Worm (Caenorhabditis elegans) whole organism, L1 larva: ENCODE measurements around the gene ceh-19.
A peak's percentile ranks its signal among the peaks of the same experiment; 100 is the strongest.

ENCODE experiments used
- C16A3.4 ChIP-seq: fragments of 150-350 bp; optimal IDR thresholded peaks from 2 replicates; lab custom pipeline; 2014; ENCODE audit warnings: missing biosample characterization, missing genetic modification characterization
- F16B12.6 ChIP-seq: fragments of 150-350 bp; optimal IDR thresholded peaks from 2 replicates; lab custom pipeline; 2014; ENCODE audit warnings: missing biosample characterization, missing genetic modification characterization
- Y116A8C.19 ChIP-seq: sonication (generic microtip); optimal IDR thresholded peaks from 2 replicates; lab custom pipeline; 2016; ENCODE audit warnings: missing compliant biosample characterization, missing genetic modification characterization, borderline replicate concordance
- aly-2 ChIP-seq: fragments of 150-350 bp; optimal IDR thresholded peaks from 2 replicates; lab custom pipeline; 2014; ENCODE audit warnings: missing biosample characterization, missing genetic modification characterization
- blmp-1 ChIP-seq: fragments of 150-350 bp; optimal IDR thresholded peaks from 2 replicates; lab custom pipeline; 2014; ENCODE audit warnings: missing biosample characterization, missing genetic modification characterization
- ceh-82 ChIP-seq, 3 experiments: fragments of 150-350 bp in 1 of 3; sonication (generic microtip) in 2 of 3; optimal IDR thresholded peaks; 2 replicates each; lab custom pipeline; 2014 to 2017; ENCODE audit warnings: missing biosample characterization in 3 of 3, missing genetic modification characterization in 3 of 3
- ceh-88 ChIP-seq: fragments of 200-800 bp; sonication (Bioruptor generic); IDR thresholded peaks from 2 replicates; pipeline ENCODE4 v1.3.6; 2022; ENCODE audit warnings: missing genetic modification characterization, missing compliant biosample characterization
- ces-1 ChIP-seq: fragments of 150-350 bp; optimal IDR thresholded peaks from 2 replicates; lab custom pipeline; 2014; ENCODE audit warnings: missing biosample characterization, missing genetic modification reagents, missing genetic modification characterization
- dpl-1 ChIP-seq, 3 experiments: fragments of 150-350 bp in 2 of 3; sonication (generic microtip) in 1 of 3; optimal IDR thresholded peaks; 2 replicates each; lab custom pipeline; 2014 to 2017; ENCODE audit warnings: missing biosample characterization in 3 of 3, missing genetic modification characterization in 3 of 3, missing genetic modification reagents in 3 of 3
- dsc-1 ChIP-seq: sonication (generic microtip); optimal IDR thresholded peaks from 2 replicates; lab custom pipeline; 2016; ENCODE audit warnings: mild to moderate bottlenecking, missing genetic modification characterization, missing compliant biosample characterization
- efl-1 ChIP-seq, 4 experiments: fragments of 150-350 bp; optimal IDR thresholded peaks in 3 of 4; peaks in 1 of 4; 1 replicate in 1 of 4; 2 replicates in 3 of 4; lab custom pipeline; 2014; ENCODE audit warnings: missing biosample characterization in 2 of 4, missing genetic modification characterization in 2 of 4, missing genetic modification reagents in 2 of 4
- egl-13 ChIP-seq: sonication (generic microtip); optimal IDR thresholded peaks from 2 replicates; lab custom pipeline; 2016; ENCODE audit warnings: missing genotype, missing genetic modification reagents, missing genetic modification characterization, missing compliant biosample characterization
- egl-27 ChIP-seq, 2 experiments: fragments of 150-350 bp in 1 of 2; sonication (generic microtip); optimal IDR thresholded peaks; 3 replicates each; lab custom pipeline; 2017 to 2018; ENCODE audit warnings: missing biosample characterization in 2 of 2, missing genetic modification characterization in 2 of 2, missing genetic modification reagents in 2 of 2
- elt-3 ChIP-seq, 6 experiments: fragments of 150-350 bp in 1 of 6; sonication (generic microtip); optimal IDR thresholded peaks; 2 replicates each; lab custom pipeline; 2017 to 2018; ENCODE audit warnings: missing biosample characterization in 6 of 6, missing genetic modification characterization in 6 of 6, inconsistent platforms in 1 of 6
- hlh-17 ChIP-seq: fragments of 200-800 bp; sonication (Bioruptor generic); optimal IDR thresholded peaks from 2 replicates; lab custom pipeline; 2018; ENCODE audit warnings: missing genetic modification characterization, mild to moderate bottlenecking, missing compliant biosample characterization, moderate library complexity, borderline replicate concordance
- jun-1 ChIP-seq: fragments of 150-350 bp; optimal IDR thresholded peaks from 2 replicates; lab custom pipeline; 2014; ENCODE audit warnings: missing biosample characterization, missing genetic modification reagents, missing genetic modification characterization
- lin-14 ChIP-seq: fragments of 200-800 bp; sonication (Bioruptor generic); optimal IDR thresholded peaks from 2 replicates; lab custom pipeline; 2018; ENCODE audit warnings: mild to moderate bottlenecking, missing genetic modification characterization, moderate library complexity, missing compliant biosample characterization
- lin-35 ChIP-seq, 2 experiments: fragments of 150-350 bp; optimal IDR thresholded peaks; 2 replicates each; lab custom pipeline; 2014; ENCODE audit warnings: missing biosample characterization in 2 of 2, missing genetic modification characterization in 2 of 2, missing genetic modification reagents in 2 of 2
- lsy-2 ChIP-seq, 2 experiments: fragments of 150-350 bp; optimal IDR thresholded peaks; 2 replicates each; lab custom pipeline; 2014; ENCODE audit warnings: missing biosample characterization in 2 of 2, missing genetic modification characterization in 2 of 2
- mab-9 ChIP-seq: fragments of 200-800 bp; sonication (Bioruptor generic); IDR thresholded peaks from 2 replicates; pipeline ENCODE4 v1.3.6; 2022; ENCODE audit warnings: missing genetic modification reagents, missing genetic modification characterization, missing compliant biosample characterization
- mdl-1 ChIP-seq, 2 experiments: fragments of 150-350 bp; optimal IDR thresholded peaks; 2 replicates each; lab custom pipeline; 2014 to 2017; ENCODE audit warnings: missing biosample characterization in 2 of 2, missing genetic modification characterization in 2 of 2, inconsistent platforms in 1 of 2
- mep-1 ChIP-seq: fragments of 150-350 bp; optimal IDR thresholded peaks from 2 replicates; lab custom pipeline; 2014; ENCODE audit warnings: missing biosample characterization, missing genetic modification characterization
- nhr-237 ChIP-seq: fragments of 150-350 bp; optimal IDR thresholded peaks from 2 replicates; lab custom pipeline; 2014; ENCODE audit warnings: missing biosample characterization, missing genetic modification characterization
- nhr-28 ChIP-seq: fragments of 150-350 bp; optimal IDR thresholded peaks from 2 replicates; lab custom pipeline; 2014; ENCODE audit warnings: missing biosample characterization, missing genetic modification characterization
- nhr-47 ChIP-seq: sonication (generic microtip); optimal IDR thresholded peaks from 2 replicates; lab custom pipeline; 2016; ENCODE audit warnings: mild to moderate bottlenecking, missing genetic modification characterization, moderate library complexity, missing compliant biosample characterization
- nhr-71 ChIP-seq: sonication (generic microtip); optimal IDR thresholded peaks from 2 replicates; lab custom pipeline; 2016; ENCODE audit warnings: mild to moderate bottlenecking, missing genetic modification characterization, moderate library complexity, missing compliant biosample characterization
- nhr-77 ChIP-seq: fragments of 150-350 bp; optimal IDR thresholded peaks from 2 replicates; lab custom pipeline; 2014; ENCODE audit warnings: missing biosample characterization, missing genetic modification characterization
- nhr-84 ChIP-seq: sonication (generic microtip); optimal IDR thresholded peaks from 2 replicates; lab custom pipeline; 2017; ENCODE audit warnings: missing biosample characterization, missing genetic modification characterization
- nhr-85 ChIP-seq: sonication (generic microtip); peaks from one replicate; lab custom pipeline; 2016; ENCODE audit warnings: missing genetic modification characterization, inconsistent platforms, missing compliant biosample characterization
- pqm-1 ChIP-seq: sonication (generic microtip); optimal IDR thresholded peaks from 3 replicates; lab custom pipeline; 2017; ENCODE audit warnings: missing biosample characterization, missing genetic modification characterization
- snu-23 ChIP-seq: sonication (generic microtip); optimal IDR thresholded peaks from 2 replicates; lab custom pipeline; 2016; ENCODE audit warnings: missing genetic modification characterization, missing compliant biosample characterization
- unc-30 ChIP-seq: sonication (generic microtip); optimal IDR thresholded peaks from 2 replicates; lab custom pipeline; 2017; ENCODE audit warnings: missing biosample characterization, missing genetic modification characterization
- unc-62 ChIP-seq: fragments of 150-350 bp; optimal IDR thresholded peaks from 2 replicates; lab custom pipeline; 2014; ENCODE audit warnings: missing biosample characterization, missing genetic modification reagents, missing genetic modification characterization
- unc-86 ChIP-seq: sonication (generic microtip); optimal IDR thresholded peaks from 2 replicates; lab custom pipeline; 2016; ENCODE audit warnings: missing genetic modification characterization, missing compliant biosample characterization
- xbp-1 ChIP-seq: sonication (generic microtip); optimal IDR thresholded peaks from 2 replicates; lab custom pipeline; 2016; ENCODE audit warnings: missing genetic modification characterization, missing compliant biosample characterization
- ztf-4 ChIP-seq: fragments of 150-350 bp; optimal IDR thresholded peaks from 2 replicates; lab custom pipeline; 2014; ENCODE audit warnings: missing biosample characterization, missing genetic modification characterization

The ceh-19 gene

ce11 chrIV:7983021-7983420 is 27.3 kb upstream of the ceh-19 start:
- TF ChIP-seq lin-14 (GFP tag; lab: Kevin White, UChicago) = peak; percentile 17
- peak; percentile 78 for TF ChIP-seq nhr-85
- TF ChIP-seq nhr-237 = no peak

ce11 chrIV:7982024-7982576 is 26.4 kb upstream of the ceh-19 start, which contains the start of gene arf-5:
Gene arf-5 (plus strand): TSS chrIV:7982526.
- peak in 1 of 3 experiments; percentile 25 for TF ChIP-seq ceh-82 (tag; optimal IDR thresholded peaks at IDR 0.05; lab: Kevin White, UChicago)
- no peak for TF ChIP-seq Y116A8C.19
- peak; percentile 20 for TF ChIP-seq nhr-71
- no peak for TF ChIP-seq F16B12.6 (tag; lab: Kevin White, UChicago)
- no peak for TF ChIP-seq C16A3.4 (tag; lab: Kevin White, UChicago)
- peak; percentile 27 for TF ChIP-seq snu-23 (GFP tag; lab: Kevin White, UChicago)
- peak in 2 of 3 experiments; percentile 11 to 42 for TF ChIP-seq dpl-1 (GFP tag; optimal IDR thresholded peaks at IDR 0.05; lab: Kevin White, UChicago)
- TF ChIP-seq xbp-1 (tag; lab: Kevin White, UChicago) = peak; percentile 42
- TF ChIP-seq lin-14 (GFP tag; lab: Kevin White, UChicago) = peak; percentile 35
- TF ChIP-seq nhr-47 (tag; lab: Kevin White, UChicago) = peak; percentile 1
- TF ChIP-seq egl-27 (tag; optimal IDR thresholded peaks at IDR 0.05; lab: Kevin White, UChicago) = no peak
- TF ChIP-seq efl-1 (optimal IDR thresholded peaks at IDR 0.05; lab: Kevin White, UChicago) = peak; percentile 27 to 32
- TF ChIP-seq efl-1 (GFP tag; optimal IDR thresholded peaks at IDR 0.05 in 1 of 2; lab: Kevin White, UChicago) = peak; percentile 32 to 37
- no peak for TF ChIP-seq ztf-4 (tag; lab: Kevin White, UChicago)
- peak in 1 of 2 experiments; percentile 57 for TF ChIP-seq mdl-1 (tag; optimal IDR thresholded peaks at IDR 0.05; lab: Kevin White, UChicago)
- no peak for TF ChIP-seq egl-13 (tag; lab: Kevin White, UChicago)
- TF ChIP-seq blmp-1 (tag; lab: Kevin White, UChicago) = peak; percentile 53
- TF ChIP-seq lsy-2 (tag; optimal IDR thresholded peaks at IDR 0.05; lab: Kevin White, UChicago) = peak; percentile 34 to 55
- no peak for TF ChIP-seq unc-30
- TF ChIP-seq elt-3 (tag; optimal IDR thresholded peaks at IDR 0.05; lab: Kevin White, UChicago) = peak in 1 of 6 experiments; percentile 3
- peak; percentile 36 to 51 for TF ChIP-seq lin-35 (GFP tag; optimal IDR thresholded peaks at IDR 0.05; lab: Kevin White, UChicago)

ce11 chrIV:7979588-7979987 is 23.8 kb upstream of the ceh-19 start, which contains the start of gene unc-24:
Gene unc-24 (plus strand): TSS chrIV:7979870.
- TF ChIP-seq lin-14 (GFP tag; lab: Kevin White, UChicago) (peak; percentile 80), dpl-1 (GFP tag; optimal IDR thresholded peaks at IDR 0.05; lab: Kevin White, UChicago) (peak in 1 of 3 experiments; percentile 12), ceh-88 (GFP tag; lab: Robert Waterston, UW) (no peak), ceh-82 (tag; optimal IDR thresholded peaks at IDR 0.05; lab: Kevin White, UChicago) (peak in 1 of 3 experiments; percentile 59), dsc-1 (tag; lab: Kevin White, UChicago) (peak; percentile 39), efl-1 (optimal IDR thresholded peaks at IDR 0.05; lab: Kevin White, UChicago) (peak in 1 of 2 experiments; percentile 20), efl-1 (GFP tag; optimal IDR thresholded peaks at IDR 0.05 in 1 of 2; lab: Kevin White, UChicago) (no peak), unc-86 (tag; lab: Kevin White, UChicago) (peak; percentile 39), lsy-2 (tag; optimal IDR thresholded peaks at IDR 0.05; lab: Kevin White, UChicago) (no peak)
- TF ChIP-seq, all 84 proteins: peak for 6

- TF ChIP-seq blmp-1 (tag; lab: Kevin White, UChicago) = peak; percentile 62
- TF ChIP-seq hlh-17 = no peak
- TF ChIP-seq nhr-71 = no peak
Observed at ce11 chrIV:7977452-7977940, 21.7 kb upstream of the ceh-19 start, which contains the start of gene ora-1. Gene ora-1 (plus strand): TSS chrIV:7977890.

ce11 chrIV:7976210-7976609 is 20.5 kb upstream of the ceh-19 start, which contains the start of gene F57H12.6:
Gene F57H12.6 (minus strand): TSS chrIV:7976310.
- TF ChIP-seq nhr-77 (tag; lab: Kevin White, UChicago) (no peak), pqm-1 (tag; lab: Kevin White, UChicago) (no peak), unc-62 (GFP tag; lab: Kevin White, UChicago) (no peak), aly-2 (tag; lab: Kevin White, UChicago) (no peak), nhr-28 (tag; lab: Kevin White, UChicago) (no peak), nhr-71 (no peak), lin-14 (GFP tag; lab: Kevin White, UChicago) (no peak), ceh-88 (GFP tag; lab: Robert Waterston, UW) (no peak), ceh-82 (tag; optimal IDR thresholded peaks at IDR 0.05; lab: Kevin White, UChicago) (no peak), jun-1 (no peak), mep-1 (tag; lab: Kevin White, UChicago) (no peak), ces-1 (no peak), nhr-47 (tag; lab: Kevin White, UChicago) (no peak), mab-9 (GFP tag; lab: Robert Waterston, UW) (no peak), nhr-84 (tag; lab: Kevin White, UChicago) (no peak)
